Worm (Caenorhabditis elegans) whole organism, early embryonic: ENCODE results near the gene Y60C6A.1.

Experiments used
- B0310.2 ChIP-seq: sonication (generic microtip); optimal IDR thresholded peaks from 2 replicates; lab custom pipeline; 2016; ENCODE audit warnings: mild to moderate bottlenecking, missing genetic modification characterization, missing compliant biosample characterization
- F13C5.2 ChIP-seq: sonication (generic microtip); optimal IDR thresholded peaks from 2 replicates; lab custom pipeline; 2017; ENCODE audit warnings: mild to moderate bottlenecking, missing genetic modification characterization, inconsistent platforms, missing compliant biosample characterization
- aly-1 ChIP-seq: sonication (generic microtip); optimal IDR thresholded peaks from 2 replicates; lab custom pipeline; 2016; ENCODE audit warnings: missing genetic modification characterization, missing compliant biosample characterization
- ama-1 ChIP-seq: fragments of 150-350 bp; optimal IDR thresholded peaks from 2 replicates; lab custom pipeline; 2014
- ceh-13 ChIP-seq: fragments of 200-800 bp; sonication (Bioruptor generic); optimal IDR thresholded peaks from 2 replicates; lab custom pipeline; 2018; ENCODE audit warnings: mild to moderate bottlenecking, missing genetic modification characterization, missing compliant biosample characterization
- ceh-36 ChIP-seq: sonication (generic microtip); optimal IDR thresholded peaks from 2 replicates; lab custom pipeline; 2016; ENCODE audit warnings: missing genetic modification characterization, inconsistent platforms, missing compliant biosample characterization
- ets-7 ChIP-seq: sonication (generic microtip); optimal IDR thresholded peaks from 2 replicates; lab custom pipeline; 2016; ENCODE audit warnings: missing genotype, missing genetic modification characterization, missing compliant biosample characterization
- flt-1 ChIP-seq: fragments of 200-800 bp; sonication (Bioruptor generic); IDR thresholded peaks from 2 replicates; pipeline ENCODE4 v1.3.6; 2022; ENCODE audit warnings: missing genetic modification characterization, missing compliant biosample characterization
- hmbx-1 ChIP-seq: sonication (generic microtip); optimal IDR thresholded peaks from 2 replicates; lab custom pipeline; 2016; ENCODE audit warnings: mild to moderate bottlenecking, missing genetic modification characterization, missing compliant biosample characterization
- hmg-4 ChIP-seq: fragments of 200-800 bp; sonication (Bioruptor generic); optimal IDR thresholded peaks from 2 replicates; lab custom pipeline; 2018; ENCODE audit warnings: mild to moderate bottlenecking, missing genetic modification characterization, missing compliant biosample characterization
- hnd-1 ChIP-seq: sonication (generic microtip); optimal IDR thresholded peaks from 2 replicates; lab custom pipeline; 2016; ENCODE audit warnings: missing genetic modification characterization, missing compliant biosample characterization
- pes-1 ChIP-seq: fragments of 200-800 bp; sonication (Bioruptor generic); IDR thresholded peaks from 2 replicates; pipeline ENCODE4 v1.3.6; 2022; ENCODE audit warnings: missing genetic modification reagents, missing genetic modification characterization, missing compliant biosample characterization
- scrt-1 ChIP-seq: fragments of 200-800 bp; sonication (Bioruptor generic); IDR thresholded peaks from 2 replicates; pipeline ENCODE4 v1.3.6; 2022; ENCODE audit warnings: missing genetic modification characterization, missing compliant biosample characterization
- sea-1 ChIP-seq: fragments of 200-800 bp; sonication (Bioruptor generic); conservative IDR thresholded peaks from 2 replicates; pipeline ENCODE4 v1.3.6; 2022; ENCODE audit warnings: missing genetic modification characterization, missing compliant biosample characterization
- tbx-11 ChIP-seq: fragments of 200-800 bp; sonication (Bioruptor generic); IDR thresholded peaks from 2 replicates; pipeline ENCODE4 v1.3.6; 2022; ENCODE audit warnings: missing genetic modification characterization, missing compliant biosample characterization
- tbx-37 ChIP-seq: fragments of 200-800 bp; sonication (Bioruptor generic); conservative IDR thresholded peaks from 2 replicates; pipeline ENCODE4 v1.3.6; 2022; ENCODE audit warnings: missing genetic modification reagents, missing genetic modification characterization, missing compliant biosample characterization
- tra-4 ChIP-seq: sonication (generic microtip); optimal IDR thresholded peaks from 2 replicates; lab custom pipeline; 2017; ENCODE audit warnings: missing genetic modification characterization, missing compliant biosample characterization

Y60C6A.1 gene

DNA sequence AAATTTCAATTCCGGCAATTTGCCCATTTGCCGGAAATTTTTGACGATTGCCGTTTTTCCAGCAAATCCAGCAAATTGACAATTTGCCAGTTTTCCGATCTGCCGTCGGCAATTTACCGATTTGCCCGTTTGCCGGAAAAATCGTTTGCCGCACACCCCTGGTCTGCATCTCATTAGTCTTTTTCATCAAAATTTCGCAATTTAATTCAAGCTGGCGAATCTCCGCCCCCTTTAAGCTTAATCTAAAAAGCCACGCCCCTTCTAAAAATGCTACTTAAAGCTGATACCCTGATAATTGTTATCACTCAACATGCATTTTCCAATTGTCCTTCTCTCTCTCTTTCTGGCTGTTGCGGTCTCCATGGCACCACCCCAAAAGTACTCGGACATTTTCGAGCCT is at the start of gene Y60C6A.1:
Gene Y60C6A.1, plus strand, starts transcription at position 301 of the 400 bp plus-strand sequence.
- no peak for TF ChIP-seq tra-4 (tag; lab: Kevin White, UChicago)
- no peak for TF ChIP-seq ceh-13
- no peak for TF ChIP-seq sea-1 (GFP tag; lab: Robert Waterston, UW)
- no peak for TF ChIP-seq hmbx-1 (tag; lab: Kevin White, UChicago)
- TF ChIP-seq ama-1 (lab: Kevin White, UChicago), result no peak
- no peak for TF ChIP-seq tbx-37 (GFP tag; lab: Robert Waterston, UW)
- no peak for TF ChIP-seq B0310.2 (tag; lab: Kevin White, UChicago)
- TF ChIP-seq tbx-11 (GFP tag; lab: Robert Waterston, UW), result no peak
- no peak for TF ChIP-seq scrt-1 (GFP tag; lab: Robert Waterston, UW)

DNA sequence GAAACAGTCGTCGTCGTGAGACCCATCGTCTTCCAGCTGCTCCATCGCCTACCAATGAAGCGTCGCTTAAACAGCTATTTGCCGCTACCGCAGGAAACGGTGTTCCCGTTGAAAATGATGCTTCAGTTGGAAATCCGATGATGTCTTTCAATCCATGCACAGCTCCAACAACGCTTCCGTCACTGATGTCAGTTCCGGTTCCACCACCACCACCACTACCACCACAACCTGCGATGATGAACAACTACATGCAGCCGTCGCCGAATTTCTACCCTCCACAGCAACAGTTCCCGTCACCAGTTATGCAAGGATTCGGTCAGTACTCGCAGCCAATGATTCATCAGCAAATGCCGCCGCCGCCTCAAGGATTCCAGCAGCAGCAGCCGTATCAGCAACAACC is 49.5 kb upstream of the Y60C6A.1 start:
- TF ChIP-seq ama-1 (lab: Kevin White, UChicago), result no peak
- TF ChIP-seq ceh-13, result no peak

- TF ChIP-seq ceh-13, result no peak
- TF ChIP-seq scrt-1 (GFP tag; lab: Robert Waterston, UW), result no peak
- TF ChIP-seq pes-1, result no peak
- TF ChIP-seq ets-7 (tag; lab: Kevin White, UChicago), result no peak
- TF ChIP-seq hnd-1 (tag; lab: Kevin White, UChicago), result no peak
Observed at ce11 chrV:4734608-4735007, 48.8 kb upstream of the Y60C6A.1 start.

ce11 chrV:4737727-4738126 is 45.7 kb upstream of the Y60C6A.1 start, which contains the start of gene F39G3.2:
TSS of gene F39G3.2 (plus strand) at chrV:4737831.
- TF ChIP-seq flt-1 (GFP tag; lab: Robert Waterston, UW) (no peak), hmg-4 (no peak), B0310.2 (tag; lab: Kevin White, UChicago) (no peak), sea-1 (GFP tag; lab: Robert Waterston, UW) (no peak), tra-4 (tag; lab: Kevin White, UChicago) (no peak), ets-7 (tag; lab: Kevin White, UChicago) (no peak), tbx-37 (GFP tag; lab: Robert Waterston, UW) (no peak), aly-1 (tag; lab: Kevin White, UChicago) (no peak), hmbx-1 (tag; lab: Kevin White, UChicago) (no peak), scrt-1 (GFP tag; lab: Robert Waterston, UW) (no peak), F13C5.2 (tag; lab: Kevin White, UChicago) (no peak)

DNA sequence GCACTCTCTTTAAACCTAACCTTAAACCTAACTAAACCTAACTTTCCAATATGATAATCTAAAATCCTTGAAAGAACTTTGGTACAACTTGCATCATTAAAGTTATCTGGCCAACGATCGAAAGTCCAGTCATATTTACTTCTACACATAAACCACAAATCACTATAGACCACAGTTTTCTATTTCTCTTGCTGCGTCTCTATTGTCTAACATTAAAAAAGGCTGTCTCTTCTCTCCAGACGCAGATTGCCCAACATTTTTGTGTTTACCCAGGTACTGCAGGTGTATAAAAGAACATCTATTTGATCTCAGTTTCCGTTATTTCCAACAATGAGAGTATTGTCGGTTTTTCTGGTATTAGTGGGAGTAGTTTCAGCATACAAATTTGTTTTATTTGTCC is 41.2 kb upstream of the Y60C6A.1 start, which contains the start of gene ugt-61:
Gene ugt-61, plus strand, starts transcription at position 233 of the 400 bp plus-strand sequence.
- TF ChIP-seq hmbx-1 (tag; lab: Kevin White, UChicago), result no peak
- TF ChIP-seq ceh-13, result no peak
- TF ChIP-seq pes-1, result no peak
- TF ChIP-seq aly-1 (tag; lab: Kevin White, UChicago), result no peak
- TF ChIP-seq hnd-1 (tag; lab: Kevin White, UChicago), result no peak
- no peak for TF ChIP-seq tbx-37 (GFP tag; lab: Robert Waterston, UW)
- TF ChIP-seq hmg-4, result no peak
- TF ChIP-seq B0310.2 (tag; lab: Kevin White, UChicago), result no peak
- no peak for TF ChIP-seq ets-7 (tag; lab: Kevin White, UChicago)

DNA sequence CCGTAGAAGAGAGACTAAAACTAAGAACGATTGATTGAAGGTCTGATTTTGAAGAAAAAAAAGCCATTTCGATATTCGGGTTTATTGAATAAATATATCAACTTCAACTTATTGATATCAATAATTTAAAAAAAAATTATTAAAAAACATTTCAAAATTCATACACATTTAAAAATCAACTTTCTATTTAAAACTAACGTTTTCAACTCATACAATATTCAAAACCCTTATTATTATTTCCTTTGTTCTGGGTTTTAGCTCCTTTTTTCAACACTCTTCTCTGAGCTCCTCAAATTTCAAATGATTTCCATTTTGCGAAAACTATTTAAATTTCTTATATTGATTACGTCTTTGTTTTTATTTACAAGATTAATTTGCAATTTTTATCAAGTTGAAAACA is 38.1 kb upstream of the Y60C6A.1 start, which contains the start of gene C18G1.7:
Gene C18G1.7, plus strand, starts transcription at position 301 of the 400 bp plus-strand sequence.
- TF ChIP-seq sea-1 (GFP tag; lab: Robert Waterston, UW), result no peak
- TF ChIP-seq ama-1 (lab: Kevin White, UChicago), result no peak
- TF ChIP-seq F13C5.2 (tag; lab: Kevin White, UChicago), result no peak
- TF ChIP-seq tbx-37 (GFP tag; lab: Robert Waterston, UW), result no peak
- TF ChIP-seq ceh-13, result no peak
- TF ChIP-seq scrt-1 (GFP tag; lab: Robert Waterston, UW), result no peak
- no peak for TF ChIP-seq ets-7 (tag; lab: Kevin White, UChicago)
- no peak for TF ChIP-seq tbx-11 (GFP tag; lab: Robert Waterston, UW)
- TF ChIP-seq hmg-4, result no peak
- TF ChIP-seq hmbx-1 (tag; lab: Kevin White, UChicago), result no peak
- TF ChIP-seq B0310.2 (tag; lab: Kevin White, UChicago), result no peak

- no peak for TF ChIP-seq aly-1 (tag; lab: Kevin White, UChicago)
- TF ChIP-seq sea-1 (GFP tag; lab: Robert Waterston, UW), result no peak
- no peak for TF ChIP-seq pes-1
- TF ChIP-seq tra-4 (tag; lab: Kevin White, UChicago), result no peak
- no peak for TF ChIP-seq ets-7 (tag; lab: Kevin White, UChicago)
- TF ChIP-seq ama-1 (lab: Kevin White, UChicago), result no peak
- no peak for TF ChIP-seq ceh-36 (tag; lab: Kevin White, UChicago)
- no peak for TF ChIP-seq F13C5.2 (tag; lab: Kevin White, UChicago)
- TF ChIP-seq B0310.2 (tag; lab: Kevin White, UChicago), result no peak
Observed at ce11 chrV:4750294-4750693, 33.1 kb upstream of the Y60C6A.1 start, which contains the start of gene C18G1.6. TSS of gene C18G1.6 (plus strand) at chrV:4750594.

ce11 chrV:4754123-4754522 is 29.3 kb upstream of the Y60C6A.1 start, which contains the start of gene hil-4:
TSS of gene hil-4 (plus strand) at chrV:4754313.
- no peak for TF ChIP-seq tra-4 (tag; lab: Kevin White, UChicago)
- no peak for TF ChIP-seq scrt-1 (GFP tag; lab: Robert Waterston, UW)
- no peak for TF ChIP-seq aly-1 (tag; lab: Kevin White, UChicago)
